Worm (Caenorhabditis elegans): ENCODE data around the gene rac-2.

DNA sequence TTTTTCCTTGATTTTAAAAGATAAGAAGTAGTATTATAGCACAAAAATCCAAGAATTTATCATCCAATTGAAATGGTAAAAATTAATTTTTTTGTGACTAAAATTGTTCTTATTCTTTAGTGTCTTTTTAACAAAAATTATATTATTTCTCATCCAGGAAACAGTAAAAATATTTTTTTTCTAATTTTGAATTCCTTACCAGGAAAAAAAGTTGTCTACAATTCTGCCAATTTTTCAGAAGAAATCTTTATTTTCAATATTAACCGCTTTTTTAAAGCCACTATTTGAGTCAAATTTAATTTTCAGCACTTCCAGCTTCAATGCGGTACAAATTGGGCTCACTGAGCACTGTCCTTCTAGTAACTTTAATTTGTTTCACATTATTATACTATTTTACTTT, 37.1 kb upstream of the rac-2 start, which contains the start of gene F38C2.4:
- TF ChIP-seq ama-1 (optimal IDR thresholded peaks at IDR 0.05) (no peak), mdl-1 (tag; optimal IDR thresholded peaks at IDR 0.05) (no peak), nhr-12 (tag; optimal IDR thresholded peaks at IDR 0.05) (no peak), ceh-82 (tag; optimal IDR thresholded peaks at IDR 0.05) (no peak), unc-30 (tag; optimal IDR thresholded peaks at IDR 0.05) (no peak)
